Worm (Caenorhabditis elegans) whole organism, L2 larva: Measurements from ENCODE around the gene nlp-79.

Experiments
- C34F6.9 ChIP-seq: fragments of 150-350 bp; optimal IDR thresholded peaks from 2 replicates; lab custom pipeline; 2014; ENCODE audit warnings: missing biosample characterization, missing genetic modification characterization
- F13H6.1 ChIP-seq: sonication (generic microtip); optimal IDR thresholded peaks from 2 replicates; lab custom pipeline; 2016; ENCODE audit warnings: missing genetic modification characterization, missing compliant biosample characterization
- R02D3.7 ChIP-seq: fragments of 150-350 bp; optimal IDR thresholded peaks from 2 replicates; lab custom pipeline; 2014; ENCODE audit warnings: missing biosample characterization, missing genetic modification characterization
- Y55F3AM.14 ChIP-seq: fragments of 200-800 bp; sonication (Bioruptor generic); optimal IDR thresholded peaks from 2 replicates; lab custom pipeline; 2018; ENCODE audit warnings: mild to moderate bottlenecking, missing genetic modification characterization, missing compliant biosample characterization
- ZK546.5 ChIP-seq: sonication (generic microtip); optimal IDR thresholded peaks from 2 replicates; lab custom pipeline; 2017; ENCODE audit warnings: missing biosample characterization, missing genetic modification characterization
- alr-1 ChIP-seq: fragments of 150-350 bp; optimal IDR thresholded peaks from 2 replicates; lab custom pipeline; 2014; ENCODE audit warnings: missing biosample characterization, missing genetic modification characterization
- aly-2 ChIP-seq: fragments of 150-350 bp; optimal IDR thresholded peaks from 2 replicates; lab custom pipeline; 2014; ENCODE audit warnings: missing biosample characterization, missing genetic modification characterization
- ama-1 ChIP-seq: fragments of 150-350 bp; optimal IDR thresholded peaks from 2 replicates; lab custom pipeline; 2018; ENCODE audit warnings: inconsistent platforms
- blmp-1 ChIP-seq: sonication (generic microtip); optimal IDR thresholded peaks from 2 replicates; lab custom pipeline; 2017; ENCODE audit warnings: missing genetic modification characterization, mild to moderate bottlenecking, missing compliant biosample characterization, antibody characterized with exemption, moderate library complexity; ENCODE audit not compliant: insufficient read depth
- ceh-16 ChIP-seq: fragments of 150-350 bp; optimal IDR thresholded peaks from 2 replicates; lab custom pipeline; 2014; ENCODE audit warnings: missing biosample characterization, missing genetic modification characterization
- crh-2 ChIP-seq: sonication (generic microtip); optimal IDR thresholded peaks from 2 replicates; lab custom pipeline; 2017; ENCODE audit warnings: missing biosample characterization, missing genetic modification characterization
- dmd-4 ChIP-seq: sonication (generic microtip); optimal IDR thresholded peaks from 2 replicates; lab custom pipeline; 2017; ENCODE audit warnings: missing biosample characterization, missing genetic modification characterization
- egl-27 ChIP-seq: sonication (generic microtip); optimal IDR thresholded peaks from 3 replicates; lab custom pipeline; 2017; ENCODE audit warnings: missing biosample characterization, missing genetic modification reagents, missing genetic modification characterization
- elt-1 ChIP-seq: fragments of 150-350 bp; optimal IDR thresholded peaks from 2 replicates; lab custom pipeline; 2014; ENCODE audit warnings: missing biosample characterization, missing genetic modification characterization
- elt-3 ChIP-seq: sonication (generic microtip); optimal IDR thresholded peaks from 2 replicates; lab custom pipeline; 2017; ENCODE audit warnings: missing biosample characterization, missing genetic modification characterization
- fos-1 ChIP-seq: fragments of 150-350 bp; optimal IDR thresholded peaks from 2 replicates; lab custom pipeline; 2014; ENCODE audit warnings: missing biosample characterization, missing genetic modification characterization
- gmeb-1 ChIP-seq: fragments of 150-350 bp; optimal IDR thresholded peaks from 2 replicates; lab custom pipeline; 2014; ENCODE audit warnings: missing biosample characterization, missing genetic modification characterization
- lin-11 ChIP-seq: fragments of 150-350 bp; sonication (generic microtip); optimal IDR thresholded peaks from 2 replicates; lab custom pipeline; 2014; ENCODE audit warnings: missing biosample characterization, missing genetic modification characterization, inconsistent platforms, mixed read lengths
- lin-13 ChIP-seq: fragments of 150-350 bp; optimal IDR thresholded peaks from 2 replicates; lab custom pipeline; 2014; ENCODE audit warnings: missing biosample characterization, missing genetic modification reagents, missing genetic modification characterization
- lsy-2 ChIP-seq, 2 experiments: fragments of 150-350 bp in 1 of 2; sonication (generic microtip) in 1 of 2; optimal IDR thresholded peaks; 2 replicates each; lab custom pipeline; 2014 to 2017; ENCODE audit warnings: missing biosample characterization in 2 of 2, missing genetic modification characterization in 2 of 2
- mab-5 ChIP-seq: fragments of 150-350 bp; optimal IDR thresholded peaks from 2 replicates; lab custom pipeline; 2014; ENCODE audit warnings: missing biosample characterization, missing genetic modification characterization
- mdl-1 ChIP-seq, 2 experiments: fragments of 150-350 bp in 1 of 2; sonication (generic microtip) in 1 of 2; optimal IDR thresholded peaks; 2 replicates each; lab custom pipeline; 2017; ENCODE audit warnings: missing biosample characterization in 2 of 2, missing genetic modification characterization in 2 of 2
- nhr-10 ChIP-seq: sonication (generic microtip); optimal IDR thresholded peaks from 2 replicates; lab custom pipeline; 2017; ENCODE audit warnings: missing biosample characterization, missing genetic modification characterization
- nhr-129 ChIP-seq: fragments of 150-350 bp; optimal IDR thresholded peaks from 2 replicates; lab custom pipeline; 2014; ENCODE audit warnings: missing biosample characterization, missing genetic modification characterization
- nhr-21 ChIP-seq: fragments of 150-350 bp; optimal IDR thresholded peaks from 2 replicates; lab custom pipeline; 2014; ENCODE audit warnings: missing biosample characterization, missing genetic modification characterization
- nhr-23 ChIP-seq: fragments of 150-350 bp; optimal IDR thresholded peaks from 2 replicates; lab custom pipeline; 2014; ENCODE audit warnings: missing biosample characterization, missing genetic modification reagents, missing genetic modification characterization
- nhr-25 ChIP-seq: fragments of 150-350 bp; sonication (generic microtip); optimal IDR thresholded peaks from 3 replicates; lab custom pipeline; 2014; ENCODE audit warnings: missing biosample characterization, missing genetic modification characterization
- nhr-6 ChIP-seq: fragments of 150-350 bp; optimal IDR thresholded peaks from 2 replicates; lab custom pipeline; 2014; ENCODE audit warnings: missing biosample characterization, missing genetic modification characterization
- nhr-77 ChIP-seq: fragments of 150-350 bp; optimal IDR thresholded peaks from 2 replicates; lab custom pipeline; 2014; ENCODE audit warnings: missing biosample characterization, missing genetic modification characterization
- peb-1 ChIP-seq: fragments of 150-350 bp; optimal IDR thresholded peaks from 2 replicates; lab custom pipeline; 2014; ENCODE audit warnings: missing biosample characterization, missing genetic modification characterization
- skn-1 ChIP-seq: sonication (generic microtip); optimal IDR thresholded peaks from 2 replicates; lab custom pipeline; 2017; ENCODE audit warnings: missing biosample characterization, missing genetic modification characterization
- sma-3 ChIP-seq: sonication (generic microtip); optimal IDR thresholded peaks from 2 replicates; lab custom pipeline; 2016; ENCODE audit warnings: missing genetic modification reagents, missing genetic modification characterization, missing compliant biosample characterization
- sma-9 ChIP-seq, 2 experiments: fragments of 150-350 bp in 1 of 2; sonication (generic microtip) in 1 of 2; optimal IDR thresholded peaks; 2 replicates each; lab custom pipeline; 2014 to 2016; ENCODE audit warnings: missing genetic modification characterization in 2 of 2, mild to moderate bottlenecking in 1 of 2, missing biosample characterization in 1 of 2, missing compliant biosample characterization in 1 of 2, missing genetic modification reagents in 1 of 2, moderate library complexity in 1 of 2
- snpc-4 ChIP-seq: fragments of 150-350 bp; optimal IDR thresholded peaks from 2 replicates; lab custom pipeline; 2014; ENCODE audit warnings: missing biosample characterization, missing genetic modification characterization
- unc-62 ChIP-seq: fragments of 150-350 bp; optimal IDR thresholded peaks from 2 replicates; lab custom pipeline; 2014; ENCODE audit warnings: missing biosample characterization, missing genetic modification reagents, missing genetic modification characterization
- zag-1 ChIP-seq: fragments of 150-350 bp; optimal IDR thresholded peaks from 2 replicates; lab custom pipeline; 2014; ENCODE audit warnings: missing biosample characterization, missing genetic modification characterization
- ztf-1 ChIP-seq: fragments of 200-800 bp; sonication (Bioruptor generic); conservative IDR thresholded peaks from 2 replicates; pipeline ENCODE4 v1.3.6; 2022; ENCODE audit warnings: missing genetic modification characterization, missing compliant biosample characterization

Gene nlp-79

DNA sequence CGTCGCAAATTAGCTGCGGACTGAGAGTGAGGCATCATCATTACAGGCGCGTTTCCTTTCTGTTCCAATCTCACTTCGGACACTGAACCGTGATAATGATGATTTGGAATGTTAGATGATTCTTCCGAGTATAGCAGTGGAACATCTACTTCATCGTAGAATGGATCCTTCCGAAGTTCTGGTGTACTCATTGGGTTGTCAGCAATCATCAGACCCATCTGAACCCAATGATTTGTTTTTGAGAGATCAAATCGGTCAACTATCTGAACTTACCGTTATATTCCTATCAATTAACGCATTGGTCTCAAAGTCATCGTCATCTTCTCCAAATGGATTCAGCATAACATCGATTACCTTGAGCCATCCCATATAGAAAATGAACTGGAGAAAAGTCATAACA lies 40.9 kb upstream of the nlp-79 start:
- TF ChIP-seq fos-1 (no peak), sma-9 (GFP tag; optimal IDR thresholded peaks at IDR 0.05; lab: Kevin White, UChicago) (no peak), sma-9 (tag; optimal IDR thresholded peaks at IDR 0.05; lab: Kevin White, UChicago) (no peak), egl-27 (tag; lab: Kevin White, UChicago) (no peak), unc-62 (no peak), ZK546.5 (tag; lab: Kevin White, UChicago) (no peak), snpc-4 (tag; lab: Kevin White, UChicago) (no peak), ceh-16 (tag; lab: Kevin White, UChicago) (no peak), elt-3 (no peak), nhr-77 (tag; lab: Kevin White, UChicago) (no peak)

DNA sequence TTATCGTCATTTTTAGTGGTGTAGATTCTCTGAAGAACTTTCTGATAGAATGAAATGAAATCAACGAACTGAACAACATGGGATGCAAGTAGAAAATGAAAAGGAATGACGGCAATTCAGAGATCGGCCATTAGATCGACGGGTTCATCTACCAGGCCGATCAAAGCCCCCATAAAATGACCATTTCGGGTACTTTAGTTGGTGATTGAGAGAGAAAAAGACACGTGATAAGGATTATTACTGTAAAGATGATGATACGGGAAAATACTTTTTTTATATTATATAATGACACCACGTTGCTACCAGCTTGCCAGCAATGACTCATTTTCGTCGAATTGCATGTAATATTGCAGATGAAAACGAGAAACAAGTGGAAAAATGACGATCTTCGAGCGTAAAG lies 39.6 kb upstream of the nlp-79 start, which contains the start of gene best-1:
best-1 (minus strand) TSS at position 29 of the 400 bp plus-strand sequence.
- TF ChIP-seq lin-11 (no peak), snpc-4 (tag; lab: Kevin White, UChicago) (no peak), sma-9 (GFP tag; optimal IDR thresholded peaks at IDR 0.05; lab: Kevin White, UChicago) (peak; percentile 82), sma-9 (tag; optimal IDR thresholded peaks at IDR 0.05; lab: Kevin White, UChicago) (no peak), nhr-129 (tag; lab: Kevin White, UChicago) (peak; percentile 5), blmp-1 (tag; lab: Kevin White, UChicago) (peak; percentile 26), sma-3 (GFP tag; lab: Kevin White, UChicago) (peak; percentile 56), crh-2 (tag; lab: Kevin White, UChicago) (peak; percentile 26), nhr-21 (tag; lab: Kevin White, UChicago) (peak; percentile 74)

DNA sequence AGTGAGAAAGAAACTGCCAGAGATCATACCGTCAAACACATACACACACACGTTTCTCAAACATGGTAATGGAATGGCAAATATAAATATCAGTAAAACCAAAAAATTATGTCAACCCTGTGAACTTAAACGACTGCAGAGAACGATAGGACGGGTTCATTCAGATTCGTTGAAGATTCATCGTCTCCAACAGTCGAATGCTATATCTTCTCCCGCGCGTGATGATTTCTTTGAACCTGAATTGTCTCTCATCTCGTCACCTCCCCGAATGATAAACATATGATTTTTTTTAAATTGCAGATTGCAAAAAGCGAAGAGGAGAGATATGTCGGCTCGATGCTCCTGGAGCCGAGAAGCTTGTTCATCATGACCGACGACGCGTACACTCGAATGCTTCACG lies 38.5 kb upstream of the nlp-79 start:
- TF ChIP-seq lsy-2 (tag; optimal IDR thresholded peaks at IDR 0.05; lab: Kevin White, UChicago) (no peak), aly-2 (tag; lab: Kevin White, UChicago) (no peak), dmd-4 (tag; lab: Kevin White, UChicago) (no peak), mab-5 (tag; lab: Kevin White, UChicago) (no peak), nhr-10 (no peak), nhr-25 (tag; lab: Kevin White, UChicago) (peak; percentile 11), zag-1 (tag; lab: Kevin White, UChicago) (no peak), fos-1 (peak; percentile 11), gmeb-1 (tag; lab: Kevin White, UChicago) (no peak), peb-1 (tag; lab: Kevin White, UChicago) (no peak), elt-1 (no peak), skn-1 (tag; lab: Kevin White, UChicago) (no peak), mdl-1 (tag; optimal IDR thresholded peaks at IDR 0.05; lab: Kevin White, UChicago) (no peak), alr-1 (no peak), nhr-129 (tag; lab: Kevin White, UChicago) (peak; percentile 55), ama-1 (lab: Kevin White, UChicago) (no peak), F13H6.1 (tag; lab: Kevin White, UChicago) (no peak), blmp-1 (tag; lab: Kevin White, UChicago) (no peak), lin-13 (GFP tag; lab: Kevin White, UChicago) (no peak), C34F6.9 (tag; lab: Kevin White, UChicago) (no peak), snpc-4 (tag; lab: Kevin White, UChicago) (no peak), nhr-21 (tag; lab: Kevin White, UChicago) (peak; percentile 57), nhr-6 (tag; lab: Kevin White, UChicago) (no peak), nhr-23 (no peak)
- TF ChIP-seq, all 48 proteins: peak for 4

DNA sequence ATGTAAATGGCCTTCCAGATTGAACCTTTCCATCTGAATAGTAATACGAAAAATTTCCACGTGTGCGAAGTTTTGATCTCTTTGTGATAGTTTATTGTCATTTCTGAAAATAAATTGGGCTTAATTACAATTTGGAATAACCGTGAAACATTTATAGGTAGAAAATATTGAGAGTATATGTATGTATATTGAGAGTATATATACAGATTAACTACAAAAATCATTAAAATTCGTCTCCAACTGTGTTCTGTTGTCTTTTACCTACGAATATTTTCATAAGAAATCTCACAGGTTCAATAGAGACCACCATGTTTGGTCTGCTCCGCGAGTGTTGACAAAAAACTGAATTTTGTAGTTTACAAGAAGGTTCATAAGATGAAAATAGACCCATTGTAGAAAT lies 36.4 kb upstream of the nlp-79 start, which contains the start of gene best-2:
best-2 (minus strand) TSS at position 101 of the 400 bp plus-strand sequence.
- no peak for TF ChIP-seq nhr-23
- TF ChIP-seq fos-1: no peak
- no peak for TF ChIP-seq nhr-129 (tag; lab: Kevin White, UChicago)
- TF ChIP-seq crh-2 (tag; lab: Kevin White, UChicago): no peak

DNA sequence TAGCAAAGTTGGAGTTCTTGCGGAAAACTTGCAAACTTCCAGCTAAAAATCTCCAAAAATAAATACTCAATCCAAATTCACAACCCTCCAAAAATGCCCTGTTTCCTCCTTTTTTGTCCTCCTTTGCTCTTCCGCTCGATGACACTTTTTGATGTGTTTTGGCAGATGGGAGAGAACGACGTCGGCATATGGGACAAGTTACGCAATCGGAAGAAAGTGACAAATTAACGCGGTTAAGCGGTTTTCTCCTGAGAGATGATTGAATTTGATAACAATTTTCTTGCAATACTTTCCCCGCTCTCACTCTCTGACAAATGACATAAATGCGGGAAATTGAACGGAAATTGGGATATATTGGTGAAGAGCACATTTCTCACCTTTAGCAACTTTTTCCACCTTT lies 32.7 kb upstream of the nlp-79 start:
- no peak for TF ChIP-seq R02D3.7 (tag; lab: Kevin White, UChicago)
- TF ChIP-seq elt-1: no peak
- TF ChIP-seq ztf-1 (GFP tag; lab: Robert Waterston, UW): no peak
- no peak for TF ChIP-seq lsy-2 (tag; optimal IDR thresholded peaks at IDR 0.05; lab: Kevin White, UChicago)
- TF ChIP-seq Y55F3AM.14 (GFP tag; lab: Kevin White, UChicago): no peak
